Worm (Caenorhabditis elegans): ENCODE data around the gene R02F2.6.

- TF ChIP-seq unc-62 (GFP tag; optimal IDR thresholded peaks at IDR 0.05) (no peak), blmp-1 (tag; optimal IDR thresholded peaks at IDR 0.05) (no peak), sptf-1 (tag; optimal IDR thresholded peaks at IDR 0.05) (no peak), snpc-4 (tag; optimal IDR thresholded peaks at IDR 0.05) (no peak), unc-39 (tag; optimal IDR thresholded peaks at IDR 0.05) (no peak), pha-4 (tag; optimal IDR thresholded peaks at IDR 0.05) (no peak), mep-1 (tag; optimal IDR thresholded peaks at IDR 0.05) (no peak), nhr-237 (tag; optimal IDR thresholded peaks at IDR 0.05) (no peak), lin-32 (GFP tag; optimal IDR thresholded peaks at IDR 0.05) (no peak)
Measured at ce11 chrIII:5506023-5506597, 27.4 kb upstream of the R02F2.6 start.

Measured in whole organism, mixed stage, embryonic.